Worm (Caenorhabditis elegans): ENCODE measurements around the gene F54F7.8.

F54F7.8 gene

DNA sequence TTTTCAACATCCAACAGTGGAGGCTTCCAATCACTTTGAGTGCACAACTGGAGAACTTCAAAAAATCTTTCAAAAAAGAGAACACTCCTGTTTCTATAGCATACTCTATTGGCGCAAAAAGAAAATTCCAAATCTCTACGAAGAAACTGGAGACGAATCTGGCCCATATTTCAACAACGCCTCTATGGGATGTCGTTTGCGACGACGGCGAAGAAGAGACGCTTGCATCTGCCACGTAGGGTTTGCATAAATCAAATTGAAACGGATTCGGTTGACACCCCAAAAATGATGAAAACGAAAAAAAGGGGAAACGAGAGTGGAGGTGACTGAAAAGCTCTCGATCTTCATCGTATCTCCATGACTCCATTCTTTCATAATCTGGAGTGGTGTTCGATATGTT, 1.4 kb upstream of the F54F7.8 start:
- TF ChIP-seq unc-62 (GFP tag; optimal IDR thresholded peaks at IDR 0.05), result no peak

DNA sequence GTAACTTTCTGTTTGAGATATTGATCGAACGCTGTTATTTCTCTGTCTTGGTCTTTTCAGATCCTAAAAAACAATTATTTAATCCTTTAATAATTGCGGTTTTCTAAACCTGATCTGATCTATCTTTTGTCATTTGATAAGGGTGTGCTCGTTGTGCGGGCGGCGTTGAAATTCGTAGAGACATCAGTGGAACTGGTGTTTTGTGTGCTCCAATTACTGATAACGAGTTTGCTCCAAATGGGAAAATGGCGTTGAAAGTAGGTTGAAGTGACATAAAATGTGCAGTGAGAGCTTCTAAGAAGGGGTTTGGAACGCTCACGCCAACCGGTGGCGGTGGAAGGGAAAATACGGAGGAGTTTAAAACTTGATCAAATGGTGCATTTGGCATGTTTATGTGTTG, 371 bp downstream of the F54F7.8 start:
- TF ChIP-seq unc-62 (GFP tag; optimal IDR thresholded peaks at IDR 0.05), result no peak

DNA sequence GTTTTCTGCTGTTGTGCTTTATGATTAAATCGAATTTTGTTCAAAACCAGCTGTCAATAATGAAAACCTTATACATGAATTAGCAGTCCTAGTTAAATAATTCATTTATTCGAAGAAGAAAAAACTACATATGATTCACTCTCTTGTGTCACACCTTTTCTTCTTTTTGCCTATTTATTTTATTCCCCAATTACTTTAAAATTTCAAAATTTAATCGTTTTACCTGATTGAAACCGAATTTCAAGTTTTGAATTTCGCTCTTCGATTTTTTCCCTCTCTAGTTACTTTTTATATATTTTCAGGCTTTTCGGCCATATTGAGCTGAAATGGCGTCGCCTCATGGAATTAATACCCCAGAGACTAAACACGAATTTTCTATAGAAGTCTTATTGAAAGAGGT, 2.3 kb downstream of the F54F7.8 start, which contains the start of gene xtr-1:
Gene xtr-1 (plus strand): TSS at position 301 of the 400 bp plus-strand sequence.
- no peak for TF ChIP-seq unc-62 (GFP tag; optimal IDR thresholded peaks at IDR 0.05)

DNA sequence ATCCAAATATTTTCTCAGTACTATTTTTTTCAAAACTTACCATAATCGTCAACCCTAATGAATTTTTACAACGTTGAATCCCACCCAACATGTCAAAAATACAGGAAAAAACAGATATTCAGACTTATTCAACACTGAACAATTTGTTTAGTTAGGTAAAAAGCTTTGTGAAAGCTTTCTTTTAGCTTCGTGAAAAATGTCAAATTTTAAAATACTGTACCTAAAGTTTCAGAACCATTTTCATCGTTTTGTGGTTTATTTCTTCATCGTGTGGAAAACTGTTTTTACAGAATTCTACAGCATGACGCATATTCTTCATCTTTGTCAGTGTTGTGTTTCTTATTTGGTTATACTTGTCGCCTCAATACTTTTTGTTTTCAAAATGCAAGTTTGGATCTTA, 4.2 kb downstream of the F54F7.8 start, which contains the start of gene F54F7.14:
Gene F54F7.14 (plus strand): TSS at position 301 of the 400 bp plus-strand sequence.
- TF ChIP-seq unc-62 (GFP tag; optimal IDR thresholded peaks at IDR 0.05), result no peak

DNA sequence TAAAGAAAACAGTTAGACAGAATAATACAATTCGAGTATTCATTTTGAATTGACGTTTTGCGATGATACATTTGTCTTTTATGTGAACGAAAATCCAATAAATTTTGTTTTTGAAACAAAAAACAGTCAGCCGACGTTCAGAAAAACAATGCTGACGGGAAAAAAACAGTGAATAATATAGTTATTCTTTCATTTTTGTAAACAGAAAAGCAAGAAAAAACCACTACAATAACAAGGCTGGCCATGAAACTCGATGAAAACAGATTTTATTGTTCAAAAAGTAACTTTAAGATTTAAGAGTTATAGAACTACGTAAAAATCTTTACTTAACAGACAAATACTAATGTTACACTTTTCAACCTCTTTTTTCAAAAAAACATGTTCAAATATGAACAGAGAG, 4.7 kb downstream of the F54F7.8 start, which contains the start of gene F54F7.3:
Gene F54F7.3 (minus strand): TSS at position 101 of the 400 bp plus-strand sequence.
- TF ChIP-seq unc-62 (GFP tag; optimal IDR thresholded peaks at IDR 0.05), result no peak

DNA sequence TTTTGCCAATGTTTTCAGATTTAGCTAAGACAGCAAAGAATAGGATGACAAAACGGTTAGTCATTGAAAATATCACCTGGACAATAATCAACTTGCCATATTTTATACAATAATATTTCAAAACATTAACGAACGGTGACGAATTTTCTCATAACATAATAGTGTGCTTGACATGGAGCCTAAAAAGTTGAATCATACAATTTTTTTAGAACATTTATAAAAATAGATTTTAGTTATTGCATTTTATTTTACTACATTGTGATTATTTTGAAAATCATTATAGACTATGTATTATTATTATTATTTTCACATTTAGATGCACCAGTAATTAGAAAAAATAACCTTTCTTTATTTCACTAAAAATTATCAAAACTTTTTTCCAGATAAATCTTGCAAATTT, 6.2 kb downstream of the F54F7.8 start, which contains the start of gene F54F7.9:
Gene F54F7.9 (minus strand): TSS at position 101 of the 400 bp plus-strand sequence.
- no peak for TF ChIP-seq unc-62 (GFP tag; optimal IDR thresholded peaks at IDR 0.05)

DNA sequence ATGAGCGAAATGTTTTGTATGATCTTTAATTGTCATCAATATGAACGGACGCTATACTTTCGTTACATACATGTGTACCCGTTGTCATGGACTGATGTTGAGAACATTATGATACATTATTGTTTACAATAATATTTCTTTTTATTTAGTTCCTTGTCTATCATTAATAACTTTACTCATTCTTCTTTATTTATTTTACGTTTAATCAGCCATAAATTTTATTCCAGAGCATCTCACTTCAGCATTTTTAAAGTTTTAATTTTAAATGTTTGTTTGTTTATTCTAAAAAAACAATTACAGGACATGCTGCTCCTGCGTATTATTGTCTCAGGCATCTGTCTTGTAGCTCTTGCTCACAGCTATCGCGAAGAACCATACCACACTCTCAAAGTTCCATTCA, 11.4 kb downstream of the F54F7.8 start, which contains the start of gene F54F7.2:
Gene F54F7.2 (plus strand): TSS at position 301 of the 400 bp plus-strand sequence.
- no peak for TF ChIP-seq unc-62 (GFP tag; optimal IDR thresholded peaks at IDR 0.05)

DNA sequence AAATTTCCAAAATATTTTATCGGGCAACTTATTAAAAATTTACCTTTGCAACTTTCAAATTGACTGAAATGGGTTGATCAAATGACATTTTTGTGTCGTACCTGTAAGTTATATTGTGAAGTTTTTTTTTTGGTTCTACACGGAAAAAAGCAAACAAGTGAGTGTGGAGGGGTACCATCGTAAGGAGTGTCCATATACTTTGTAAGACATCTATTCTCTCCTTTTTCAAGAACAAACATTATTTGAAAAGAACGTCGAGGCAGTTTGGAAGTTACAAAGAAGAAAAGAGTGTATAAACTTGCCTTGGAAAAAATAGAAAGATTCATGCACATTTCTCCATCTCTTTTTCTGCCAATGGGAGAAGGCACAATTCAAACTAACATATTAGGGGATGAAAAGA, 17.4 kb downstream of the F54F7.8 start, which contains the start of gene taf-7.1:
Gene taf-7.1 (minus strand): TSS at position 101 of the 400 bp plus-strand sequence.
- no peak for TF ChIP-seq unc-62 (GFP tag; optimal IDR thresholded peaks at IDR 0.05)

DNA sequence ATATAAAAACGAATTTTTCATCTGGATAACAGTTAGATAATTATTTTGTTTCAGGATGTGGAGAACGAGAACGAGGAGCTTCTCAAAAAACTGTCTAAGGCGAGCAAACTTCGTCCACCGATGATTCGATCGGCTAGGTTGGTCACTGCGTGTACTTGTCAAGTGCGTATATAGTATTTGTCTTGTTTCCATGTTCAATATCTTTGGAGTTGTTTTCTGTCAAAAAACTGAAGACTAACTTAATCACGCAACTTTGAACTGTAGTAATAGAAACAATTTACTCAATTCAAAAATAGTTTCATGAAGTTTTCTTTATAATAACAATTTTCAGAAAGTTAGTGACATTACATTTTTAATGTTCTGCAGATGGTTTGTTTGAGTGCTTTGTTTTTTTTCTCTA, 26.1 kb downstream of the F54F7.8 start:
- no peak for TF ChIP-seq unc-62 (GFP tag; optimal IDR thresholded peaks at IDR 0.05)

DNA sequence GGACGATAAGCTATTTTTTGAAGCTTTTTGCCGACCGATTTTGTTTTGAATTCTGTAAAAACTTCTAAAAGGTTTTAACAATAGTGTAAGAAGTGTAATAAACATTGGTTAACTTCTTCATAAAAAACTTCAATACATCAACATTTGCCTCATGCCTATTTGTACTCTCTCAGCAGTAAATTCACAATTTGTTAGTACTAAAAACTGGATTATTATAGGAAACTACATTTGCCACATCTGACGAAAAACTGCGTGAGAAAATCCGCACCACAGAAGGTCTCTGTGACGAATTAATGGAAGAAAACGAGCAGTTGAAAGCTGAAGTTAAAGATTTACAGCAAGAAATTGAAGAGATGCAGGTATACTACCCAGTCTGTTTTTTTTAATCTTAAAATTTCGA, 27.3 kb downstream of the F54F7.8 start:
- no peak for TF ChIP-seq unc-62 (GFP tag; optimal IDR thresholded peaks at IDR 0.05)

DNA sequence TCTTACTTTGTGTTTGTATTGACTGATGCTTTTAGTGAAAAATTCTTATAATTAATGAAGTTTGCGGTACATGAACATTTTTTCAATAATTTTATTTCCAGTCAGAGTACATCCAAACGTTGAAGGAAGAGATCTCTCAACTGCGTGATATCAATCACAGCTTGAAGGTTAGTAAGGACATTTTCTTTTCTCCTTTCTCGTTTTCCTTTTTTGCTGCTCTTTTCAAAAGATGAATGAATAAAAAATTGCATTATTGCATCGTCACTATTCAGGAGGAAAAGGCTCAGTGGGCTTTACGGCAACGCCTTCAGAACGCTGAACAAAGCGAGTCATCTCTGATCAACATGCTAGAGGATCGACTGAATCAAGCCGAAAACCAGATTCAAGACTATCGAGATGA, 27.9 kb downstream of the F54F7.8 start:
- TF ChIP-seq unc-62 (GFP tag; optimal IDR thresholded peaks at IDR 0.05), result no peak

DNA sequence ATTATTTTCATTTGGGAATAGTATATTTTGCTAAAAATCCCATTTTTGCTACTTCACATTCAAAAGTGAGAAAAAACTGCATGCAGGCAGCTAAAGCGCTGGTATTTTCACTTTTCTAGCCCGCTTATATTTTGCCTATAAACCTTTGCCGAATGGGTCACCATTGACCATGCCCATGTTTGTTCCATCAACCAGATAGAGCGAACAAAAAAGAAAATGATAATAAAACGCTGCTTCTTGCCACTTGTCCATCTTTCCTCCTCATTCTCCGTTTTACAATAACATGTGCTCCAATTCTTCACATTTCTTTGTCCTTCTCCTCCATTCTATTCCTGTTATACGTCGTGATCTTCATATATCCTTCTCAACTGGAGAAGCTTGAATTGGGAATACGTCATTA, 31.1 kb downstream of the F54F7.8 start, which contains the start of gene tag-241:
Gene tag-241 (plus strand): TSS at position 301 of the 400 bp plus-strand sequence.
- no peak for TF ChIP-seq unc-62 (GFP tag; optimal IDR thresholded peaks at IDR 0.05)

DNA sequence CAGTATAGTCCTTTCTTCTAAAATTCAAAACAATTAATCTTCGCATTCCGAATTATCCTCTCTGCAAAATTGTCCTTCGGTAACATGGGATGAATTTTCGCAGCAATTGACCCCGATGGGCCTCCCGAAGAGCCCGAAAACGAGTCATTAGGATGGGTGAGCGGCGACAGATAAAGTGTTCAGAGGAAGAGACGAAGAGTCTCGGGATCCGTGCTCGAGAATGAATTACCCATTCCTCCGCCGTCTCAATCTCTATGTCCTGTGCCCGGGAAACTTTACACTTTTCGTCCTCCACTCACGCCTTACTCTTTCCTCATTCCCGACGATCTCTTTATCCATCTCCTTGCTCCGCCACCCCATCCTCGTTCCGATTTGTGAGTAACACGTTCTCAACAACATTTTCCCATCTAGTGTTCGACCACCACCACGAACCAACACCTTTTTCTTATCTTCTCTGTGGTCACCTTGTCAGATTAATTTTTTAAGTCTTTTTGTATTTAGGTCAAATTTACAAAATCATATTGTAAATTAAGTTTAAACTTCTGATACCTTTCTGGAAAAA, 33.6 kb downstream of the F54F7.8 start:
- TF ChIP-seq unc-62 (GFP tag; optimal IDR thresholded peaks at IDR 0.05), result no peak

DNA sequence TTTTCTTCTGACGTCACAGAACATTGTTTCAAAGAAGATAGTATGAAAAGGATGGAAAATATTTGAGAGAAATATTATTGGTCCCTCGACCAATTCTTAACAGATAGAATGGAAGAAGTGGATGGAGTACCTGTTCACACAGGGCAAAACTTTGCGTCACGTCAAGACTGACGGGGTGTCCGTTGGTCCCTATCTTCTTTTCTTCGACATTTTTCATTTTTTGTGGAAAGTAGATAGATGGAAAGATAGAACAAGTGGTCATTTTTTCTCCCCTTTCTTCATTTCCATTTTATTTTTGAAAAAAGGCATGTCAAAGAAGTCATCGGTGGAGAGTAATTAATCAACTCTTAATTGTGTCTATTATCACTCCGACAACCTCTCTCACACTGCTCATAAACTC, 36.1 kb downstream of the F54F7.8 start:
- TF ChIP-seq unc-62 (GFP tag; optimal IDR thresholded peaks at IDR 0.05), result no peak

DNA sequence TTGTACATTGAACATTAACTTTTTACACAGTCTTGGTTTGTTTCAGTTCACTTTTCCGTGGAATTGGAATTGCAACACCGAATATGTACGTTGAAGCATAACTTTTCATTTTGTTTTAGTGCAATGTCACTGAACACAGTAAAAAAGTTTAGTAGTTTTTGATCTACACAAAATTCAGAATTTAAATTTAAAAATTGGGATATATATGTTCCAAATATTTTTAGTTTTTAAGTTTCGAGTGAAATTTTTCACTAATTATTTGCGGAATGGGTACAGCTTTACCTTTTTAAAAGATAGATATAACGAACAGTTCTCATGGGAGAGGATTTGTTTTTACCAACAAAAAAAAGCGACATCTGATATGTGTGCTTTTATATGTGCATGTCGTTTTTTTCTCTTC, 38.0 kb downstream of the F54F7.8 start:
- TF ChIP-seq unc-62 (GFP tag; optimal IDR thresholded peaks at IDR 0.05), result no peak

DNA sequence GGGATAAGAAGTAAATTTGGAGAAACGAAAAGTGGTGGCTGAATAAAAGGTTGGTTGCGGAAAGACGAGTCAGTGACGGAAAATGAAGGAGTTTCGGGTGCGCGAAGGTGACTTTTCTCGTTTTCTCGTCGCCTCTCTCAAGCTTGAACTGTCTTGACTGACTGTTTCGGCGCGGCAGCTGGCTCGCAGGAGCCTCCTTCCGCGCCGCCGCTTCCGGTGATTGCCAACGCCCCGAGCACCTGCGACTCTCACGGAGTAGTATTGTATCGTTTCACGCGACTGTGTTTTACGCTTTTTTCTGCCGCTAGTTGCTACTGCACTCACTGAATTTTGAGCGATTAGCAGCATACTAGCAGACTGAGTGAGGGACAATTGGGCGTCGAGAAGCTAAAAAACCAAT, 40.1 kb downstream of the F54F7.8 start, which contains the start of gene C34E11.2:
Gene C34E11.2 (minus strand): TSS at position 84 of the 400 bp plus-strand sequence.
- no peak for TF ChIP-seq unc-62 (GFP tag; optimal IDR thresholded peaks at IDR 0.05)

DNA sequence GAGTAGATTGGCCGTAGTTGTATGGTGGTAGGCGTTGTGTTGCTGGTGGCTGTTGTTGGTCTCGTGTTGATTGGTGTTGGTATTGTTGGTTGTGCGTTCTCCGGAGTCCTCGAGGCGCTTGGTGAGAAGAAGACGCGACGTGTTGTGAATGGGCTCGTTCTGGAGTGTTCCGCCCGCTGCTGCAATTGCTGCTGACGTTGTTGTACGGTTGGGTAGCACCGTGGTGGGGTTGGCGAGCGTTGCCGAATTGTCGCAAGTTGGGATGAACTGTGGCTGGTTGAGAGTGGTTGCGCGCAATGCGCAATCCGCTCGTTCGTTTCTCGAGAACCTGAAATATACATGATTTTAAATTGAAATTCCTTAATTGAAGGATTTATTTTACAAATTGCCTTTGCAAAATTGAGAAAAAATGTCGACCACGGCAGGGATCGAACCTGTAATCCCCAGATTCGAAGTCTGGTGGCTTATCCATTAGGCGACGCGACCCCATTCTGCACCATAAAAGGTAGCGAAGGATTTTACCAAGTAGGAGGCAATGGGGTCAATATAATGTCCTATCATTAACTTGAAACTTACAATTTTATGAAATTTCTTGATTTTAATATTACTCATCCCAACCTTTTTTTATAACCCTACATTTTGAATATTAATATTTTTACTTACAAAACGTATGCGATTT, 48.5 kb downstream of the F54F7.8 start:
- TF ChIP-seq unc-62 (GFP tag; optimal IDR thresholded peaks at IDR 0.05), result no peak

All from whole organism, dauer.